Fruit fly (Drosophila melanogaster) whole organism, prepupa: ENCODE measurements around the gene bys.

Source experiments
- CG10631 ChIP-seq: fragments of 200-800 bp; sonication (Bioruptor generic); optimal IDR thresholded peaks from 2 replicates; lab custom pipeline; 2016; ENCODE audit warnings: missing biosample characterization, missing genetic modification characterization
- CG10669 ChIP-seq: fragments of 200-800 bp; sonication (Bioruptor generic); optimal IDR thresholded peaks from 3 replicates; lab custom pipeline; 2018; ENCODE audit warnings: missing biosample characterization, mild to moderate bottlenecking, missing genetic modification characterization, moderate library complexity
- CG11294 ChIP-seq: fragments of 200-800 bp; sonication (Bioruptor generic); IDR thresholded peaks from 2 replicates; pipeline ENCODE4 v1.3.6; 2022; ENCODE audit warnings: missing biosample characterization, missing genetic modification characterization
- CG15336 ChIP-seq: fragments of 200-800 bp; sonication (Bioruptor generic); IDR thresholded peaks from 2 replicates; pipeline ENCODE4 v1.3.6; 2022; ENCODE audit warnings: missing biosample characterization, missing genetic modification characterization
- CG1621 ChIP-seq: fragments of 200-800 bp; sonication (Bioruptor generic); optimal IDR thresholded peaks from 3 replicates; lab custom pipeline; 2018; ENCODE audit warnings: missing biosample characterization, mild to moderate bottlenecking, missing genetic modification characterization
- CG16779 ChIP-seq: fragments of 200-800 bp; sonication (Bioruptor generic); optimal IDR thresholded peaks from 3 replicates; lab custom pipeline; 2017; ENCODE audit warnings: missing biosample characterization, mild to moderate bottlenecking, missing genetic modification characterization
- CG3032 ChIP-seq: fragments of 200-800 bp; optimal IDR thresholded peaks from 2 replicates; lab custom pipeline; 2019; ENCODE audit warnings: missing biosample characterization, mild to moderate bottlenecking, missing genetic modification characterization, moderate library complexity
- CG31627 ChIP-seq: fragments of 200-800 bp; sonication (Bioruptor generic); optimal IDR thresholded peaks from 3 replicates; lab custom pipeline; 2016; ENCODE audit warnings: missing biosample characterization, missing genetic modification characterization
- CG32006 ChIP-seq: fragments of 200-800 bp; sonication (Bioruptor generic); optimal IDR thresholded peaks from 3 replicates; lab custom pipeline; 2017; ENCODE audit warnings: missing biosample characterization, mild to moderate bottlenecking, missing genetic modification characterization
- CG34406 ChIP-seq: fragments of 200-800 bp; sonication (Bioruptor generic); optimal IDR thresholded peaks from 3 replicates; lab custom pipeline; 2016; ENCODE audit warnings: missing biosample characterization, missing genetic modification characterization
- CG3919 ChIP-seq: fragments of 200-800 bp; sonication (Bioruptor generic); optimal IDR thresholded peaks from 3 replicates; lab custom pipeline; 2016; ENCODE audit warnings: missing biosample characterization, missing genetic modification characterization
- CG4318 ChIP-seq: fragments of 200-800 bp; sonication (Bioruptor generic); optimal IDR thresholded peaks from 3 replicates; lab custom pipeline; 2017; ENCODE audit warnings: missing biosample characterization, mild to moderate bottlenecking, missing genetic modification characterization
- CG6163 ChIP-seq: fragments of 200-800 bp; sonication (Bioruptor generic); IDR thresholded peaks from 3 replicates; pipeline ENCODE4 v1.3.6; 2022; ENCODE audit warnings: missing biosample characterization, missing genetic modification characterization
- CG6276 ChIP-seq: fragments of 200-800 bp; sonication (Bioruptor generic); optimal IDR thresholded peaks from 2 replicates; lab custom pipeline; 2017; ENCODE audit warnings: missing biosample characterization, mild to moderate bottlenecking, missing genetic modification characterization
- CG6792 ChIP-seq: fragments of 200-800 bp; sonication (Bioruptor generic); optimal IDR thresholded peaks from 3 replicates; lab custom pipeline; 2016; ENCODE audit warnings: missing biosample characterization, missing genetic modification characterization
- CG6854 ChIP-seq: fragments of 200-800 bp; sonication (Bioruptor generic); optimal IDR thresholded peaks from 2 replicates; lab custom pipeline; 2017; ENCODE audit warnings: missing biosample characterization, mild to moderate bottlenecking, missing genetic modification characterization
- CG7368 ChIP-seq: fragments of 200-800 bp; sonication (Bioruptor generic); optimal IDR thresholded peaks from 3 replicates; lab custom pipeline; 2016; ENCODE audit warnings: missing biosample characterization, missing genetic modification characterization
- CG8119 ChIP-seq: fragments of 200-800 bp; sonication (Bioruptor generic); IDR thresholded peaks from 3 replicates; pipeline ENCODE4 v1.3.6; 2022; ENCODE audit warnings: missing biosample characterization, missing genetic modification characterization
- CG8319 ChIP-seq: fragments of 200-800 bp; sonication (Bioruptor generic); optimal IDR thresholded peaks from 3 replicates; lab custom pipeline; 2016; ENCODE audit warnings: missing biosample characterization, missing genetic modification characterization
- CG8632 ChIP-seq: fragments of 200-800 bp; sonication (Bioruptor generic); optimal IDR thresholded peaks from 3 replicates; lab custom pipeline; 2016; ENCODE audit warnings: missing biosample characterization, missing genetic modification characterization
- CG9139 ChIP-seq: fragments of 200-800 bp; sonication (Bioruptor generic); optimal IDR thresholded peaks from 3 replicates; lab custom pipeline; 2017; ENCODE audit warnings: missing biosample characterization, mild to moderate bottlenecking, missing genetic modification characterization
- Eip75B ChIP-seq: fragments of 200-800 bp; sonication (Bioruptor generic); optimal IDR thresholded peaks from 3 replicates; lab custom pipeline; 2016; ENCODE audit warnings: missing biosample characterization, missing genetic modification characterization
- Eip78C ChIP-seq: fragments of 200-800 bp; sonication (Bioruptor generic); peaks from one replicate; lab custom pipeline; 2016; ENCODE audit warnings: missing biosample characterization, missing genetic modification characterization
- Eip93F ChIP-seq: fragments of 200-800 bp; sonication (Bioruptor generic); optimal IDR thresholded peaks from 2 replicates; lab custom pipeline; 2016; ENCODE audit warnings: missing biosample characterization, mild to moderate bottlenecking, missing genetic modification characterization
- Ets21C ChIP-seq: fragments of 200-800 bp; sonication (Bioruptor generic); optimal IDR thresholded peaks from 3 replicates; lab custom pipeline; 2016; ENCODE audit warnings: missing biosample characterization, missing genetic modification characterization
- Gug ChIP-seq: fragments of 200-800 bp; sonication (Bioruptor generic); IDR thresholded peaks from 2 replicates; pipeline ENCODE4 v1.3.6; 2022; ENCODE audit warnings: missing biosample characterization, missing genetic modification characterization
- Hr38 ChIP-seq: sonication (Bioruptor generic); optimal IDR thresholded peaks from 2 replicates; lab custom pipeline; 2016; ENCODE audit warnings: missing biosample characterization, missing genetic modification characterization
- Hr4 ChIP-seq: fragments of 200-800 bp; sonication (Bioruptor generic); optimal IDR thresholded peaks from 3 replicates; lab custom pipeline; 2016; ENCODE audit warnings: missing biosample characterization, missing genetic modification characterization
- Met ChIP-seq: fragments of 200-800 bp; sonication (Bioruptor generic); optimal IDR thresholded peaks from 3 replicates; lab custom pipeline; 2016; ENCODE audit warnings: missing biosample characterization, missing genetic modification characterization
- OdsH ChIP-seq: fragments of 200-800 bp; sonication (Bioruptor generic); optimal IDR thresholded peaks from 3 replicates; lab custom pipeline; 2016; ENCODE audit warnings: missing biosample characterization, missing genetic modification characterization
- Sox102F ChIP-seq: fragments of 200-800 bp; sonication (Bioruptor generic); optimal IDR thresholded peaks from 2 replicates; lab custom pipeline; 2016; ENCODE audit warnings: missing biosample characterization, mild to moderate bottlenecking, missing genetic modification characterization
- Sox14 ChIP-seq: fragments of 200-800 bp; sonication (Bioruptor generic); optimal IDR thresholded peaks from 3 replicates; lab custom pipeline; 2016; ENCODE audit warnings: missing biosample characterization, missing genetic modification characterization
- Sox15 ChIP-seq: fragments of 200-800 bp; sonication (Bioruptor generic); optimal IDR thresholded peaks from 3 replicates; lab custom pipeline; 2016; ENCODE audit warnings: missing biosample characterization, missing genetic modification characterization
- acj6 ChIP-seq: fragments of 200-800 bp; sonication (Bioruptor generic); optimal IDR thresholded peaks from 3 replicates; lab custom pipeline; 2016; ENCODE audit warnings: missing biosample characterization, missing genetic modification characterization
- cyc ChIP-seq: fragments of 200-800 bp; sonication (Bioruptor generic); optimal IDR thresholded peaks from 3 replicates; lab custom pipeline; 2016; ENCODE audit warnings: missing biosample characterization, missing genetic modification characterization
- dsx ChIP-seq: fragments of 200-800 bp; optimal IDR thresholded peaks from 3 replicates; lab custom pipeline; 2019; ENCODE audit warnings: missing biosample characterization, mild to moderate bottlenecking, missing genetic modification characterization, moderate library complexity; ENCODE audit not compliant: poor library complexity, severe bottlenecking
- eg ChIP-seq: fragments of 200-800 bp; sonication (Bioruptor generic); IDR thresholded peaks from 3 replicates; pipeline ENCODE4 v1.3.6; 2022; ENCODE audit warnings: missing biosample characterization, missing genetic modification characterization
- esn ChIP-seq: fragments of 200-800 bp; sonication (Bioruptor generic); optimal IDR thresholded peaks from 2 replicates; lab custom pipeline; 2016; ENCODE audit warnings: missing biosample characterization, mild to moderate bottlenecking, missing genetic modification characterization, moderate library complexity
- lz ChIP-seq: fragments of 200-800 bp; sonication (Bioruptor generic); optimal IDR thresholded peaks from 3 replicates; lab custom pipeline; 2016; ENCODE audit warnings: missing biosample characterization, missing genetic modification characterization
- net ChIP-seq: fragments of 200-800 bp; sonication (Bioruptor generic); optimal IDR thresholded peaks from 3 replicates; lab custom pipeline; 2016; ENCODE audit warnings: missing biosample characterization, missing genetic modification characterization
- pdm3 ChIP-seq: fragments of 200-800 bp; sonication (Bioruptor generic); optimal IDR thresholded peaks from 3 replicates; lab custom pipeline; 2016; ENCODE audit warnings: missing biosample characterization, missing genetic modification characterization
- spab ChIP-seq: fragments of 200-800 bp; sonication (Bioruptor generic); optimal IDR thresholded peaks from 2 replicates; lab custom pipeline; 2017; ENCODE audit warnings: missing biosample characterization, mild to moderate bottlenecking, missing genetic modification characterization, missing genetic modification reagents
- ss ChIP-seq, 2 experiments: fragments of 200-800 bp; sonication (Bioruptor generic); optimal IDR thresholded peaks; 2 replicates in 1 of 2; 3 replicates in 1 of 2; lab custom pipeline; 2017 to 2018; ENCODE audit warnings: mild to moderate bottlenecking in 2 of 2, missing biosample characterization in 2 of 2, missing genetic modification characterization in 2 of 2, moderate library complexity in 1 of 2
- svp ChIP-seq: fragments of 200-800 bp; sonication (Bioruptor generic); peaks from one replicate; lab custom pipeline; 2016; ENCODE audit warnings: missing biosample characterization, missing genetic modification characterization
- topi ChIP-seq: fragments of 200-800 bp; sonication (Bioruptor generic); optimal IDR thresholded peaks from 3 replicates; lab custom pipeline; 2016; ENCODE audit warnings: missing biosample characterization, missing genetic modification characterization
- vri ChIP-seq: fragments of 200-800 bp; sonication (Bioruptor generic); optimal IDR thresholded peaks from 3 replicates; lab custom pipeline; 2016; ENCODE audit warnings: missing biosample characterization, mild to moderate bottlenecking, missing genetic modification characterization

Gene bys

DNA sequence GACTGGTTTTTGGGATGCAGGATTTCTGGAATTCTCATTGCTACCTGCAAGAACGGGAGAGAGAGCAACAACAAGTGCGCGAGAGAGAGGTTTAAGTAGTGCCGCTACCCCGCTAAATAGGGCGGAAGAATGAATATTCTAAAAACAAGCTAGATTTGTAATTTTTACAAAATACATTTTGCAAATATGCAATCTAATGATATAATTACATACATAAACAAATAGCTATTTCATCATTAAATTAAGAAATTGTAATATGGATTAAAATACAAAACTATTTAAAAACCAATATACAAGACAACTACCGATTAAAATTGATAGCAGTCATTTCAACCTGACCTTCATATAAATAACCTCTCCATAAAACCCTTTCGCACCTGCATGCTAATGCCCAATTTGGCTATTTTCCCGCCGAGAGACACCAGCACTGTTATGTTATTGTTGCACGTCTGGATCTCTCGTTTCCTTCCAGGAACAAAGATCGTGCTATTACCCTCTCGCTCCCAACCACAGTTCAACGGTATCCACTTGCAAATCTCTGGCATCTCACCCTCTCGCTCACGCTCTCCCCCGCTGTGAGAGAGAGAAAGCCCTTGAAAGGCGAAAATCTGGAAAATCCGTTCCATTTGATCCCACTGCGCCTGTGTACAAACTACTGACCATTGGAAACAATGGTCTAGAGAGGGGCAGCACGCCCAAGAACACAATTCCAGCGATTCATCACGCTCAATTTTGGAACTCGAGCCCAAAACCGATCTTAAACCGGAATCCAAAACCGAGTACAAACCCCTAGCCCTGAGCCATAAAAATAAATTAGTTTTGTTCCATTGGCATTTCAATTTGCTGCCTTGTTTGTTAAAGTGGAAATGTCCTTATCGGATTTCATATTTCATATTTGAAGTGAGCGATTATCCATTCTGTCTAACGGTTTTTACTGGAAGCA, 9.8 kb upstream of the bys start, which contains the start of gene Nek2 (continued):
- TF ChIP-seq CG1621 (tag; lab: Kevin White, UChicago) (no peak), Eip75B (GFP tag; lab: Kevin White, UChicago) (no peak), Gug (GFP tag; lab: Robert Waterston, UW) (no peak), CG10631 (GFP tag; lab: Kevin White, UChicago) (peak; percentile 26), CG6792 (GFP tag; lab: Kevin White, UChicago) (no peak), CG3919 (GFP tag; lab: Kevin White, UChicago) (peak; percentile 33), esn (GFP tag; lab: Kevin White, UChicago) (peak; percentile 18), pdm3 (GFP tag; lab: Kevin White, UChicago) (no peak), CG7368 (GFP tag; lab: Kevin White, UChicago) (no peak), dsx (peak; percentile 36), CG4318 (GFP tag; lab: Kevin White, UChicago) (no peak), svp (GFP tag; lab: Kevin White, UChicago) (peak; percentile 37), CG6163 (no peak), CG9139 (GFP tag; lab: Kevin White, UChicago) (no peak), Hr4 (GFP tag; lab: Kevin White, UChicago) (no peak), CG32006 (GFP tag; lab: Kevin White, UChicago) (peak; percentile 31), CG15336 (GFP tag; lab: Robert Waterston, UW) (0 out of 2 replicates have a peak, but pooled peaks have one; percentile 15), CG8319 (GFP tag; lab: Kevin White, UChicago) (no peak), Met (GFP tag; lab: Kevin White, UChicago) (no peak), net (no peak), Ets21C (GFP tag; lab: Kevin White, UChicago) (no peak), cyc (GFP tag; lab: Kevin White, UChicago) (no peak)

DNA sequence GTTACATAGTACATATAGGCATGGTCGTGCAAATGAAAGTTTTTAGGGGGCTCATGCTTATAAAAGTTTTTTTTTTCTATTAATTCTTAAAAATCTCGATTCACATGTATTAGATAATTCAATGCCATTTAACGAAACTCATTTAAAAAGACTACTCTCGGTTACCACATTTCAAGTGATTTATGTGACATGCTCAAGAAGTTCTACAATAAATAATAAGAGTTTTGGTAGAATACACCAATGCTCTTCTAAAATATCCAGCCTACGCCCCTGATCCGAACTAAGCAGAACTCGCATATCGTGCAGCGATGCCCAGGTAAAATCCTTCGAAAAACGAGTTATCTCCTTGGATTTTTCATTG, 9.2 kb upstream of the bys start:
- peak; percentile 37 for TF ChIP-seq Hr4 (GFP tag; lab: Kevin White, UChicago)
- no peak for TF ChIP-seq CG9139 (GFP tag; lab: Kevin White, UChicago)
- no peak for TF ChIP-seq CG6854 (GFP tag; lab: Kevin White, UChicago)
- peak; percentile 1 for TF ChIP-seq net
- peak; percentile 67 for TF ChIP-seq pdm3 (GFP tag; lab: Kevin White, UChicago)
- TF ChIP-seq eg (GFP tag; lab: Robert Waterston, UW) = no peak
- peak; percentile 74 for TF ChIP-seq topi (GFP tag; lab: Kevin White, UChicago)
- peak; percentile 48 for TF ChIP-seq CG6792 (GFP tag; lab: Kevin White, UChicago)
- TF ChIP-seq Gug (GFP tag; lab: Robert Waterston, UW) = 0 out of 2 replicates have a peak, but pooled peaks have one; percentile 27
- peak; percentile 67 for TF ChIP-seq lz (GFP tag; lab: Kevin White, UChicago)
- TF ChIP-seq CG6163 = 0 out of 3 replicates have a peak, but pooled peaks have one; percentile 25
- peak; percentile 63 for TF ChIP-seq OdsH (GFP tag; lab: Kevin White, UChicago)
- TF ChIP-seq CG3032 (tag; lab: Kevin White, UChicago) = peak; percentile 43
- TF ChIP-seq Sox102F (GFP tag; lab: Kevin White, UChicago) = peak; percentile 41
- TF ChIP-seq CG10631 (GFP tag; lab: Kevin White, UChicago) = peak; percentile 53
- TF ChIP-seq CG10669 (GFP tag; lab: Kevin White, UChicago) = peak; percentile 39
- peak; percentile 73 for TF ChIP-seq esn (GFP tag; lab: Kevin White, UChicago)
- TF ChIP-seq cyc (GFP tag; lab: Kevin White, UChicago) = peak; percentile 51
- no peak for TF ChIP-seq Sox15 (GFP tag; lab: Kevin White, UChicago)
- peak; percentile 80 for TF ChIP-seq svp (GFP tag; lab: Kevin White, UChicago)
- peak; percentile 72 for TF ChIP-seq CG8119 (GFP tag; lab: Robert Waterston, UW)
- TF ChIP-seq CG8632 (GFP tag; lab: Kevin White, UChicago) = peak; percentile 25
- peak; percentile 67 for TF ChIP-seq Sox14 (GFP tag; lab: Kevin White, UChicago)
- peak; percentile 48 for TF ChIP-seq CG6276
- TF ChIP-seq CG16779 = no peak
- no peak for TF ChIP-seq CG7368 (GFP tag; lab: Kevin White, UChicago)
- peak; percentile 62 for TF ChIP-seq CG31627 (GFP tag; lab: Kevin White, UChicago)
- TF ChIP-seq acj6 (GFP tag; lab: Kevin White, UChicago) = peak; percentile 65
- TF ChIP-seq Eip78C (GFP tag; lab: Kevin White, UChicago) = peak; percentile 90
- TF ChIP-seq Eip93F = no peak
- peak; percentile 8 for TF ChIP-seq spab
- TF ChIP-seq CG3919 (GFP tag; lab: Kevin White, UChicago) = peak; percentile 59
- TF ChIP-seq CG34406 (GFP tag; lab: Kevin White, UChicago) = peak; percentile 41
- TF ChIP-seq CG8319 (GFP tag; lab: Kevin White, UChicago) = peak; percentile 15
- peak; percentile 1 to 48 for TF ChIP-seq ss (GFP tag; optimal IDR thresholded peaks at IDR 0.05; lab: Kevin White, UChicago)
- no peak for TF ChIP-seq CG11294
- no peak for TF ChIP-seq Hr38 (GFP tag; lab: Kevin White, UChicago)
- TF ChIP-seq vri (GFP tag; lab: Kevin White, UChicago) = peak; percentile 56
- TF ChIP-seq CG15336 (GFP tag; lab: Robert Waterston, UW) = peak; percentile 70
